Worm (Caenorhabditis elegans) whole organism, L3 larva: ENCODE data around the gene T10F2.5.
A peak's percentile ranks its signal among the peaks of the same experiment; 100 is the strongest.

Source experiments
- aly-2 ChIP-seq: fragments of 150-350 bp; optimal IDR thresholded peaks from 2 replicates; lab custom pipeline; 2014; ENCODE audit warnings: missing biosample characterization, missing genetic modification characterization
- ama-1 ChIP-seq: fragments of 150-350 bp; optimal IDR thresholded peaks from 2 replicates; lab custom pipeline; 2018
- ceh-28 ChIP-seq: fragments of 150-350 bp; optimal IDR thresholded peaks from 2 replicates; lab custom pipeline; 2014; ENCODE audit warnings: missing biosample characterization, missing genetic modification reagents, missing genetic modification characterization
- ceh-82 ChIP-seq: fragments of 150-350 bp; optimal IDR thresholded peaks from 2 replicates; lab custom pipeline; 2014; ENCODE audit warnings: missing biosample characterization, missing genetic modification characterization
- ceh-9 ChIP-seq: sonication (generic microtip); optimal IDR thresholded peaks from 2 replicates; lab custom pipeline; 2018; ENCODE audit warnings: missing biosample characterization, missing genetic modification characterization
- daf-12 ChIP-seq: fragments of 150-350 bp; optimal IDR thresholded peaks from 2 replicates; lab custom pipeline; 2014; ENCODE audit warnings: missing biosample characterization, missing genetic modification reagents, missing genetic modification characterization
- egl-27 ChIP-seq: sonication (generic microtip); optimal IDR thresholded peaks from 4 replicates; lab custom pipeline; 2017; ENCODE audit warnings: missing biosample characterization, missing genetic modification reagents, missing genetic modification characterization
- egl-5 ChIP-seq: fragments of 150-350 bp; optimal IDR thresholded peaks from 2 replicates; lab custom pipeline; 2017; ENCODE audit warnings: missing biosample characterization, missing genetic modification reagents, missing genetic modification characterization, inconsistent platforms
- elt-1 ChIP-seq: fragments of 150-350 bp; optimal IDR thresholded peaks from 2 replicates; lab custom pipeline; 2014; ENCODE audit warnings: missing biosample characterization, missing genetic modification characterization
- elt-2 ChIP-seq: sonication (generic microtip); optimal IDR thresholded peaks from 2 replicates; lab custom pipeline; 2016; ENCODE audit warnings: missing genetic modification reagents, mild to moderate bottlenecking, missing genetic modification characterization, missing compliant biosample characterization
- elt-3 ChIP-seq, 3 experiments: fragments of 150-350 bp in 1 of 3; sonication (generic microtip) in 2 of 3; optimal IDR thresholded peaks; 2 replicates in 2 of 3; 4 replicates in 1 of 3; lab custom pipeline; 2014 to 2017; ENCODE audit warnings: missing biosample characterization in 3 of 3, missing genetic modification characterization in 3 of 3
- eor-1 ChIP-seq, 2 experiments: fragments of 150-350 bp; optimal IDR thresholded peaks; 2 replicates each; lab custom pipeline; 2014 to 2018; ENCODE audit warnings: missing biosample characterization in 2 of 2, missing genetic modification characterization in 2 of 2
- fkh-10 ChIP-seq: sonication (generic microtip); optimal IDR thresholded peaks from 2 replicates; lab custom pipeline; 2017; ENCODE audit warnings: missing biosample characterization, missing genetic modification reagents, missing genetic modification characterization
- fos-1 ChIP-seq: fragments of 150-350 bp; optimal IDR thresholded peaks from 2 replicates; lab custom pipeline; 2014; ENCODE audit warnings: missing biosample characterization, missing genetic modification characterization
- hmg-11 ChIP-seq: sonication (generic microtip); optimal IDR thresholded peaks from 2 replicates; lab custom pipeline; 2016; ENCODE audit warnings: missing genetic modification characterization, missing compliant biosample characterization
- jun-1 ChIP-seq: fragments of 150-350 bp; optimal IDR thresholded peaks from 2 replicates; lab custom pipeline; 2014; ENCODE audit warnings: missing biosample characterization, missing genetic modification reagents, missing genetic modification characterization
- lin-39 ChIP-seq: fragments of 150-350 bp; optimal IDR thresholded peaks from 2 replicates; lab custom pipeline; 2018; ENCODE audit warnings: missing biosample characterization, missing genetic modification reagents, missing genetic modification characterization
- mdl-1 ChIP-seq: fragments of 150-350 bp; optimal IDR thresholded peaks from 2 replicates; lab custom pipeline; 2014; ENCODE audit warnings: missing biosample characterization, missing genetic modification characterization
- mml-1 ChIP-seq: fragments of 150-350 bp; sonication (generic microtip); optimal IDR thresholded peaks from 3 replicates; lab custom pipeline; 2014; ENCODE audit warnings: missing biosample characterization, missing genetic modification characterization
- nfya-1 ChIP-seq: sonication (generic microtip); optimal IDR thresholded peaks from 2 replicates; lab custom pipeline; 2017; ENCODE audit warnings: missing genetic modification characterization, mild to moderate bottlenecking, missing compliant biosample characterization, antibody characterized with exemption, moderate library complexity; ENCODE audit not compliant: insufficient read depth
- nhr-12 ChIP-seq: fragments of 150-350 bp; optimal IDR thresholded peaks from 2 replicates; lab custom pipeline; 2014; ENCODE audit warnings: missing biosample characterization, missing genetic modification characterization
- nhr-23 ChIP-seq: fragments of 150-350 bp; optimal IDR thresholded peaks from 2 replicates; lab custom pipeline; 2014; ENCODE audit warnings: missing biosample characterization, missing genetic modification reagents, missing genetic modification characterization
- nhr-237 ChIP-seq: fragments of 150-350 bp; optimal IDR thresholded peaks from 2 replicates; lab custom pipeline; 2014; ENCODE audit warnings: missing biosample characterization, missing genetic modification characterization
- nhr-28 ChIP-seq: fragments of 150-350 bp; optimal IDR thresholded peaks from 2 replicates; lab custom pipeline; 2014; ENCODE audit warnings: missing biosample characterization, missing genetic modification characterization
- nhr-67 ChIP-seq: fragments of 150-350 bp; optimal IDR thresholded peaks from 2 replicates; lab custom pipeline; 2014; ENCODE audit warnings: missing biosample characterization, missing genetic modification characterization
- nhr-76 ChIP-seq: fragments of 150-350 bp; sonication (generic microtip); optimal IDR thresholded peaks from 5 replicates; lab custom pipeline; 2014; ENCODE audit warnings: missing biosample characterization, missing genetic modification characterization
- pha-4 ChIP-seq: fragments of 150-350 bp; optimal IDR thresholded peaks from 2 replicates; lab custom pipeline; 2014; ENCODE audit warnings: missing biosample characterization, missing genetic modification reagents, missing genetic modification characterization
- pqm-1 ChIP-seq: fragments of 150-350 bp; optimal IDR thresholded peaks from 2 replicates; lab custom pipeline; 2017; ENCODE audit warnings: missing biosample characterization, missing genetic modification characterization, inconsistent platforms
- skn-1 ChIP-seq: fragments of 150-350 bp; optimal IDR thresholded peaks from 2 replicates; lab custom pipeline; 2014; ENCODE audit warnings: missing biosample characterization, missing genetic modification characterization
- snpc-4 ChIP-seq: fragments of 150-350 bp; optimal IDR thresholded peaks from 2 replicates; lab custom pipeline; 2014; ENCODE audit warnings: missing biosample characterization, missing genetic modification characterization
- tbx-2 ChIP-seq: sonication (generic microtip); optimal IDR thresholded peaks from 2 replicates; lab custom pipeline; 2016; ENCODE audit warnings: mild to moderate bottlenecking, missing genetic modification characterization, missing compliant biosample characterization
- unc-39 ChIP-seq: sonication (generic microtip); optimal IDR thresholded peaks from 4 replicates; lab custom pipeline; 2017; ENCODE audit warnings: missing biosample characterization, missing genetic modification characterization
- zag-1 ChIP-seq: fragments of 150-350 bp; optimal IDR thresholded peaks from 2 replicates; lab custom pipeline; 2014; ENCODE audit warnings: missing biosample characterization, missing genetic modification characterization
- ztf-11 ChIP-seq: fragments of 150-350 bp; optimal IDR thresholded peaks from 2 replicates; lab custom pipeline; 2014; ENCODE audit warnings: missing biosample characterization, missing genetic modification characterization

The T10F2.5 gene

ce11 chrIII:5134506-5134905, 24.9 kb downstream of the T10F2.5 start:
- TF ChIP-seq tbx-2 (tag; lab: Kevin White, UChicago) (peak; percentile 23), daf-12 (tag; lab: Kevin White, UChicago) (no peak), nfya-1 (tag; lab: Kevin White, UChicago) (peak; percentile 49)

- TF ChIP-seq mdl-1 (no peak), nhr-28 (tag; lab: Kevin White, UChicago) (no peak), ceh-28 (no peak), nhr-76 (tag; lab: Kevin White, UChicago) (no peak), ztf-11 (tag; lab: Kevin White, UChicago) (no peak), ceh-9 (tag; lab: Kevin White, UChicago) (no peak), unc-39 (tag; lab: Kevin White, UChicago) (no peak), hmg-11 (tag; lab: Kevin White, UChicago) (no peak), snpc-4 (tag; lab: Kevin White, UChicago) (no peak), nhr-67 (tag; lab: Kevin White, UChicago) (no peak), fos-1 (tag; lab: Kevin White, UChicago) (no peak), elt-3 (tag; optimal IDR thresholded peaks at IDR 0.05; lab: Kevin White, UChicago) (no peak), pqm-1 (tag; lab: Kevin White, UChicago) (no peak), egl-27 (tag; lab: Kevin White, UChicago) (no peak), eor-1 (tag; optimal IDR thresholded peaks at IDR 0.05; lab: Kevin White, UChicago) (no peak), ama-1 (no peak), ceh-82 (tag; lab: Kevin White, UChicago) (no peak), skn-1 (tag; lab: Kevin White, UChicago) (no peak), elt-1 (tag; lab: Kevin White, UChicago) (no peak)
Measured at ce11 chrIII:5130654-5131053, 28.8 kb downstream of the T10F2.5 start.

ce11 chrIII:5129261-5129660, 30.1 kb downstream of the T10F2.5 start:
- TF ChIP-seq pha-4 (tag; lab: Kevin White, UChicago): peak; percentile 84
- peak; percentile 80 for TF ChIP-seq tbx-2 (tag; lab: Kevin White, UChicago)
- no peak for TF ChIP-seq egl-5

ce11 chrIII:5126988-5127387, 32.4 kb downstream of the T10F2.5 start:
- TF ChIP-seq elt-3 (tag; optimal IDR thresholded peaks at IDR 0.05; lab: Kevin White, UChicago) (no peak), tbx-2 (tag; lab: Kevin White, UChicago) (peak; percentile 75)

ce11 chrIII:5125759-5126158, 33.6 kb downstream of the T10F2.5 start:
- no peak for TF ChIP-seq nhr-28 (tag; lab: Kevin White, UChicago)
- TF ChIP-seq nhr-12 (tag; lab: Kevin White, UChicago): no peak
- no peak for TF ChIP-seq elt-2
- TF ChIP-seq nhr-23 (tag; lab: Kevin White, UChicago): no peak
- no peak for TF ChIP-seq snpc-4 (tag; lab: Kevin White, UChicago)
- TF ChIP-seq tbx-2 (tag; lab: Kevin White, UChicago): peak; percentile 92

ce11 chrIII:5124385-5124784, 35.0 kb downstream of the T10F2.5 start:
- TF ChIP-seq ceh-82 (tag; lab: Kevin White, UChicago): no peak
- no peak for TF ChIP-seq nhr-237 (tag; lab: Kevin White, UChicago)

ce11 chrIII:5120593-5120992, 38.8 kb downstream of the T10F2.5 start:
- TF ChIP-seq fos-1 (tag; lab: Kevin White, UChicago) (no peak), mml-1 (tag; lab: Kevin White, UChicago) (no peak), ztf-11 (tag; lab: Kevin White, UChicago) (no peak), nhr-28 (tag; lab: Kevin White, UChicago) (no peak), jun-1 (tag; lab: Kevin White, UChicago) (no peak), aly-2 (tag; lab: Kevin White, UChicago) (no peak), fkh-10 (GFP tag; lab: Kevin White, UChicago) (no peak), egl-5 (no peak), egl-27 (tag; lab: Kevin White, UChicago) (no peak), unc-39 (tag; lab: Kevin White, UChicago) (no peak), zag-1 (tag; lab: Kevin White, UChicago) (no peak), lin-39 (tag; lab: Kevin White, UChicago) (no peak), skn-1 (tag; lab: Kevin White, UChicago) (no peak), elt-3 (tag; optimal IDR thresholded peaks at IDR 0.05; lab: Kevin White, UChicago) (no peak)
